Fruit fly (Drosophila melanogaster) whole organism, embryonic: ENCODE measurements around the gene CG43291.
A peak's percentile ranks its signal among the peaks of the same experiment; 100 is the strongest.

Source experiments
- Aef1 ChIP-seq: fragments of 200-800 bp; sonication (Bioruptor generic); IDR thresholded peaks from 3 replicates; pipeline ENCODE4 v1.3.6; 2022; ENCODE audit warnings: missing biosample characterization, missing genetic modification characterization
- Atf6 ChIP-seq: fragments of 200-800 bp; sonication (Bioruptor generic); IDR thresholded peaks from 2 replicates; pipeline ENCODE4 v1.3.6; 2022; ENCODE audit warnings: missing biosample characterization, missing genetic modification characterization
- Blimp-1 ChIP-seq: fragments of 200-800 bp; sonication (Bioruptor generic); optimal IDR thresholded peaks from 3 replicates; lab custom pipeline; 2018; ENCODE audit warnings: missing biosample characterization, missing genetic modification characterization, mild to moderate bottlenecking, moderate library complexity, missing genetic modification reagents
- BtbVII ChIP-seq: fragments of 200-800 bp; sonication (Bioruptor generic); optimal IDR thresholded peaks from 3 replicates; lab custom pipeline; 2017; ENCODE audit warnings: missing biosample characterization, mild to moderate bottlenecking, missing genetic modification characterization
- CG11456 ChIP-seq: fragments of 200-800 bp; sonication (Bioruptor generic); IDR thresholded peaks from 3 replicates; pipeline ENCODE4 v1.3.6; 2022; ENCODE audit warnings: missing biosample characterization, missing genetic modification characterization
- CG12104 ChIP-seq: fragments of 200-800 bp; sonication (Bioruptor generic); optimal IDR thresholded peaks from 3 replicates; lab custom pipeline; 2016; ENCODE audit warnings: missing biosample characterization, missing genetic modification characterization
- CG12236 ChIP-seq: fragments of 200-800 bp; sonication (Bioruptor generic); optimal IDR thresholded peaks from 2 replicates; lab custom pipeline; 2016; ENCODE audit warnings: missing biosample characterization, missing genetic modification characterization
- CG17385 ChIP-seq: fragments of 200-800 bp; sonication (Bioruptor generic); optimal IDR thresholded peaks from 3 replicates; lab custom pipeline; 2018; ENCODE audit warnings: missing biosample characterization, mild to moderate bottlenecking, missing genetic modification characterization
- CG2199 ChIP-seq: fragments of 200-800 bp; sonication (Bioruptor generic); IDR thresholded peaks from 3 replicates; pipeline ENCODE4 v1.3.6; 2022; ENCODE audit warnings: missing biosample characterization, missing genetic modification characterization
- CG32532 ChIP-seq: fragments of 200-800 bp; sonication (Bioruptor generic); IDR thresholded peaks from 2 replicates; pipeline ENCODE4 v1.3.6; 2022; ENCODE audit warnings: missing biosample characterization, missing genetic modification characterization
- CG33557 ChIP-seq: fragments of 200-800 bp; sonication (Bioruptor generic); optimal IDR thresholded peaks from 2 replicates; lab custom pipeline; 2019; ENCODE audit warnings: missing biosample characterization, mild to moderate bottlenecking, missing genetic modification characterization, moderate library complexity
- CG43689 ChIP-seq: fragments of 200-800 bp; sonication (Bioruptor generic); IDR thresholded peaks from 2 replicates; pipeline ENCODE4 v1.3.6; 2022; ENCODE audit warnings: missing biosample characterization, missing genetic modification characterization
- CG4424 ChIP-seq: fragments of 200-800 bp; sonication (Bioruptor generic); optimal IDR thresholded peaks from 3 replicates; lab custom pipeline; 2016; ENCODE audit warnings: missing biosample characterization, missing genetic modification characterization
- CG4617 ChIP-seq: fragments of 200-800 bp; sonication (Bioruptor generic); optimal IDR thresholded peaks from 3 replicates; lab custom pipeline; 2016; ENCODE audit warnings: missing biosample characterization, missing genetic modification characterization, borderline replicate concordance
- CG7987 ChIP-seq: fragments of 200-800 bp; sonication (Bioruptor generic); optimal IDR thresholded peaks from 2 replicates; lab custom pipeline; 2018; ENCODE audit warnings: missing biosample characterization, mild to moderate bottlenecking, missing genetic modification characterization, moderate library complexity
- CG8924 ChIP-seq: fragments of 200-800 bp; optimal IDR thresholded peaks from 3 replicates; lab custom pipeline; 2019; ENCODE audit warnings: missing biosample characterization, mild to moderate bottlenecking, missing genetic modification characterization, moderate library complexity
- CG9437 ChIP-seq: fragments of 200-800 bp; sonication (Bioruptor generic); optimal IDR thresholded peaks from 2 replicates; lab custom pipeline; 2018; ENCODE audit warnings: missing biosample characterization, mild to moderate bottlenecking, missing genetic modification characterization
- E2f1 ChIP-seq: fragments of 200-800 bp; sonication (Bioruptor generic); IDR thresholded peaks from 2 replicates; pipeline ENCODE4 v1.3.6; 2022; ENCODE audit warnings: missing biosample characterization, missing genetic modification characterization
- Elba2 ChIP-seq: fragments of 200-800 bp; sonication (Bioruptor generic); optimal IDR thresholded peaks from 3 replicates; lab custom pipeline; 2016; ENCODE audit warnings: missing biosample characterization, missing genetic modification characterization
- Ets97D ChIP-seq: fragments of 200-800 bp; sonication (Bioruptor generic); optimal IDR thresholded peaks from 3 replicates; lab custom pipeline; 2016; ENCODE audit warnings: missing biosample characterization, missing genetic modification characterization
- Fer3 ChIP-seq: fragments of 200-800 bp; sonication (Bioruptor generic); optimal IDR thresholded peaks from 2 replicates; lab custom pipeline; 2018; ENCODE audit warnings: missing biosample characterization, mild to moderate bottlenecking, missing genetic modification characterization, moderate library complexity
- MTF-1 ChIP-seq: fragments of 200-800 bp; sonication (Bioruptor generic); optimal IDR thresholded peaks from 2 replicates; lab custom pipeline; 2018; ENCODE audit warnings: missing biosample characterization, mild to moderate bottlenecking, missing genetic modification characterization, borderline replicate concordance
- Meics ChIP-seq: fragments of 200-800 bp; sonication (Bioruptor generic); optimal IDR thresholded peaks from 2 replicates; lab custom pipeline; 2017; ENCODE audit warnings: missing biosample characterization, mild to moderate bottlenecking, missing genetic modification characterization
- NC2β ChIP-seq: fragments of 200-800 bp; sonication (Bioruptor generic); optimal IDR thresholded peaks from 2 replicates; lab custom pipeline; 2016; ENCODE audit warnings: missing biosample characterization, missing genetic modification characterization
- Ptx1 ChIP-seq: fragments of 200-800 bp; sonication (Bioruptor generic); IDR thresholded peaks from 2 replicates; pipeline ENCODE4 v1.3.6; 2022; ENCODE audit warnings: missing biosample characterization, missing genetic modification characterization
- Rx ChIP-seq: fragments of 200-800 bp; sonication (Bioruptor generic); IDR thresholded peaks from 2 replicates; pipeline ENCODE4 v1.3.6; 2022; ENCODE audit warnings: missing biosample characterization, missing genetic modification characterization
- Scr ChIP-seq: fragments of 200-800 bp; sonication (Bioruptor generic); IDR thresholded peaks from 2 replicates; pipeline ENCODE4 v1.3.6; 2022; ENCODE audit warnings: missing biosample characterization, missing genetic modification characterization; ENCODE audit not compliant: partially characterized antibody
- Tbp ChIP-seq: fragments of >200 bp; optimal IDR thresholded peaks from 2 replicates; lab custom pipeline; 2018; ENCODE audit warnings: missing biosample characterization, missing genetic modification characterization
- Usf ChIP-seq: fragments of 200-800 bp; sonication (Bioruptor generic); optimal IDR thresholded peaks from 2 replicates; lab custom pipeline; 2017; ENCODE audit warnings: missing genotype, missing biosample characterization, missing genetic modification characterization
- ac ChIP-seq: fragments of 200-800 bp; sonication (Bioruptor generic); optimal IDR thresholded peaks from 3 replicates; lab custom pipeline; 2017; ENCODE audit warnings: missing biosample characterization, mild to moderate bottlenecking, missing genetic modification characterization
- ara ChIP-seq: fragments of 200-800 bp; sonication (Bioruptor generic); IDR thresholded peaks from 2 replicates; pipeline ENCODE4 v1.3.6; 2022; ENCODE audit warnings: missing biosample characterization, missing genetic modification characterization
- btn ChIP-seq: fragments of 200-800 bp; sonication (Bioruptor generic); optimal IDR thresholded peaks from 2 replicates; lab custom pipeline; 2016; ENCODE audit warnings: missing biosample characterization, missing genetic modification characterization
- crp ChIP-seq, 2 experiments: fragments of 200-800 bp; sonication (Bioruptor generic); optimal IDR thresholded peaks; 2 replicates in 1 of 2; 3 replicates in 1 of 2; lab custom pipeline; 2017; ENCODE audit warnings: missing biosample characterization in 2 of 2, missing genetic modification characterization in 2 of 2, mild to moderate bottlenecking in 1 of 2, moderate library complexity in 1 of 2
- dati ChIP-seq: fragments of 200-800 bp; sonication (Bioruptor generic); IDR thresholded peaks from 2 replicates; pipeline ENCODE4 v1.3.6; 2022; ENCODE audit warnings: missing biosample characterization, missing genetic modification characterization
- dpn ChIP-seq, 2 experiments: fragments of 200-800 bp; sonication (Bioruptor generic); optimal IDR thresholded peaks; 3 replicates each; lab custom pipeline; 2016; ENCODE audit warnings: missing biosample characterization in 2 of 2, missing genetic modification characterization in 2 of 2
- ewg ChIP-seq: fragments of 200-800 bp; sonication (Bioruptor generic); optimal IDR thresholded peaks from 3 replicates; lab custom pipeline; 2017; ENCODE audit warnings: mild to moderate bottlenecking, missing biosample characterization, missing genetic modification reagents, missing genetic modification characterization
- ftz-f1 ChIP-seq: fragments of 200-800 bp; sonication (Bioruptor generic); optimal IDR thresholded peaks from 2 replicates; lab custom pipeline; 2016; ENCODE audit warnings: missing biosample characterization, missing genetic modification characterization
- gcm ChIP-seq: fragments of 200-800 bp; sonication (Bioruptor generic); optimal IDR thresholded peaks from 2 replicates; lab custom pipeline; 2019; ENCODE audit warnings: missing biosample characterization, mild to moderate bottlenecking, missing genetic modification characterization, moderate library complexity
- grn ChIP-seq: fragments of 200-800 bp; sonication (Bioruptor generic); optimal IDR thresholded peaks from 3 replicates; lab custom pipeline; 2017; ENCODE audit warnings: missing biosample characterization, missing genetic modification characterization
- kah ChIP-seq: fragments of 200-800 bp; sonication (Bioruptor generic); optimal IDR thresholded peaks from 2 replicates; lab custom pipeline; 2018; ENCODE audit warnings: missing biosample characterization, mild to moderate bottlenecking, missing genetic modification characterization
- kay ChIP-seq: fragments of 200-800 bp; sonication (Bioruptor generic); optimal IDR thresholded peaks from 2 replicates; lab custom pipeline; 2016; ENCODE audit warnings: missing biosample characterization, missing genetic modification characterization
- lilli ChIP-seq: fragments of 200-800 bp; sonication (Bioruptor generic); optimal IDR thresholded peaks from 3 replicates; lab custom pipeline; 2016; ENCODE audit warnings: missing biosample characterization, missing genetic modification characterization
- org-1 ChIP-seq: fragments of 200-800 bp; sonication (Bioruptor generic); optimal IDR thresholded peaks from 2 replicates; lab custom pipeline; 2017; ENCODE audit warnings: missing biosample characterization, missing genetic modification characterization
- pita ChIP-seq: fragments of 200-800 bp; sonication (Bioruptor generic); optimal IDR thresholded peaks from 2 replicates; lab custom pipeline; 2017; ENCODE audit warnings: missing biosample characterization, mild to moderate bottlenecking, missing genetic modification characterization
- ro ChIP-seq: fragments of 200-800 bp; sonication (Bioruptor generic); IDR thresholded peaks from 2 replicates; pipeline ENCODE4 v1.3.6; 2022; ENCODE audit warnings: missing biosample characterization, missing genetic modification characterization
- sd ChIP-seq: fragments of 200-800 bp; sonication (Bioruptor generic); optimal IDR thresholded peaks from 3 replicates; lab custom pipeline; 2018; ENCODE audit warnings: missing biosample characterization, mild to moderate bottlenecking, missing genetic modification characterization, moderate library complexity
- sim ChIP-seq: fragments of 200-800 bp; sonication (Bioruptor generic); IDR thresholded peaks from 2 replicates; pipeline ENCODE4 v1.3.6; 2022; ENCODE audit warnings: missing biosample characterization, missing genetic modification characterization
- sob ChIP-seq: fragments of 200-800 bp; sonication (Bioruptor generic); IDR thresholded peaks from 2 replicates; pipeline ENCODE4 v1.3.6; 2022; ENCODE audit warnings: missing biosample characterization, missing genetic modification characterization
- tap ChIP-seq: fragments of 200-800 bp; optimal IDR thresholded peaks from 3 replicates; lab custom pipeline; 2019; ENCODE audit warnings: missing biosample characterization, mild to moderate bottlenecking, missing genetic modification characterization, moderate library complexity
- trem ChIP-seq: fragments of 200-800 bp; optimal IDR thresholded peaks from 3 replicates; lab custom pipeline; 2019; ENCODE audit warnings: missing biosample characterization, mild to moderate bottlenecking, missing genetic modification characterization, moderate library complexity
- yki ChIP-seq: fragments of >200 bp; optimal IDR thresholded peaks from 3 replicates; lab custom pipeline; 2018
- zen2 ChIP-seq: fragments of 200-800 bp; sonication (Bioruptor generic); IDR thresholded peaks from 3 replicates; pipeline ENCODE4 v1.3.6; 2022; ENCODE audit warnings: missing biosample characterization, missing genetic modification characterization; ENCODE audit not compliant: partially characterized antibody

Gene CG43291

DNA sequence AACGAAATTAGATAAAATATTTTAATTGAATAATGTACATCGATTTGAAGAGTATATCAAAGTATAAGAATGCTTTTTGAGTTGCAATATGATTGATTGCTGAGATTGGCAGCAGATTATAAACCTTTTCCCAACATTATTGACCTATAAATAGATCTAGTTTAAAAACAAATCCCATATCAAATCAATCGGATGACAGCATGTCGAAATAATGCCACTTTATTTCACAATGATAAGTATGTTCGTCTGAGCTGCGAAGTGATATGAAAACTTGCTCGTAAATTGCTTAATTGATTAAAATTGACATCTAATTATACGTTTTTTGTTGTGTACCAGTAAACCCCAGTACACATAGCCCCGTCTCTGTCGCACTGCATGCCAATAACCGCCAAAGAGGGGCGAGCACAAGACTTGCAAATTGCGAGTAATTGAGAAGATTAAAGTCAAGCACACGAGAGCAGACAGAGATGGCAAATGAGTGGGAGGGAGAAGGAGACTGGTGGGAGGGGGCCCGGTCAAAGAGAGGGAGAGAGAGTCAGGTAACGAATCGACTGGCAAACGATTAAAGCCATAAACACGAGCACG, 38.7 kb upstream of the CG43291 start (continued):
- TF ChIP-seq CG33557 (GFP tag; lab: Kevin White, UChicago) (no peak), CG7987 (GFP tag; lab: Kevin White, UChicago) (no peak), CG12104 (GFP tag; lab: Kevin White, UChicago) (no peak), btn (no peak), org-1 (GFP tag; lab: Kevin White, UChicago) (no peak), Ets97D (no peak), Ptx1 (no peak), zen2 (GFP tag; lab: Robert Waterston, UW) (no peak), Tbp (GFP tag; lab: Kevin White, UChicago) (no peak), yki (no peak), Meics (GFP tag; lab: Kevin White, UChicago) (peak; percentile 45), Blimp-1 (GFP tag; lab: Kevin White, UChicago) (no peak), Usf (GFP tag; lab: Kevin White, UChicago) (no peak), NC2β (GFP tag; lab: Kevin White, UChicago) (no peak), ro (GFP tag; lab: Robert Waterston, UW) (no peak), CG12236 (no peak), Aef1 (no peak), CG2199 (GFP tag; lab: Robert Waterston, UW) (no peak), kay (GFP tag; lab: Kevin White, UChicago) (no peak), sob (GFP tag; lab: Robert Waterston, UW) (no peak), ewg (peak; percentile 6), BtbVII (GFP tag; lab: Kevin White, UChicago) (no peak), trem (tag; lab: Kevin White, UChicago) (no peak), Atf6 (GFP tag; lab: Robert Waterston, UW) (no peak), gcm (no peak), CG32532 (GFP tag; lab: Robert Waterston, UW) (no peak), lilli (peak; percentile 54), CG8924 (tag; lab: Kevin White, UChicago) (peak; percentile 18), Scr (GFP tag; lab: Robert Waterston, UW) (no peak), grn (GFP tag; lab: Kevin White, UChicago) (no peak), crp (GFP tag; optimal IDR thresholded peaks at IDR 0.05; lab: Kevin White, UChicago) (no peak), MTF-1 (no peak), kah (GFP tag; lab: Kevin White, UChicago) (no peak), CG17385 (GFP tag; lab: Kevin White, UChicago) (peak; percentile 18), CG9437 (no peak), dati (GFP tag; lab: Robert Waterston, UW) (no peak), E2f1 (GFP tag; lab: Robert Waterston, UW) (no peak), tap (no peak), dpn (GFP tag; optimal IDR thresholded peaks at IDR 0.05; lab: Kevin White, UChicago) (peak; percentile 25 to 63), pita (no peak), ara (GFP tag; lab: Robert Waterston, UW) (no peak), Fer3 (tag; lab: Kevin White, UChicago) (peak; percentile 10), sd (tag; lab: Kevin White, UChicago) (no peak), sim (GFP tag; lab: Robert Waterston, UW) (no peak), Elba2 (no peak), CG4617 (GFP tag; lab: Kevin White, UChicago) (no peak), CG4424 (GFP tag; lab: Kevin White, UChicago) (no peak), ftz-f1 (no peak), CG43689 (GFP tag; lab: Robert Waterston, UW) (no peak), Rx (no peak), ac (no peak), CG11456 (GFP tag; lab: Robert Waterston, UW) (no peak)
